Worm (Caenorhabditis elegans) whole organism, L4/young adult: ENCODE results near the gene col-135.

ENCODE experiments used
- dao-5 ChIP-seq: sonication (generic microtip); optimal IDR thresholded peaks from 2 replicates; lab custom pipeline; 2016; ENCODE audit warnings: missing genotype, missing genetic modification characterization, moderate library complexity, missing compliant biosample characterization
- him-1 ChIP-seq: sonication (generic microtip); optimal IDR thresholded peaks from 2 replicates; lab custom pipeline; 2016; ENCODE audit warnings: missing genotype, missing genetic modification reagents, missing genetic modification characterization, missing compliant biosample characterization

- TF ChIP-seq dao-5 (tag; lab: Kevin White, UChicago) (no peak), him-1 (tag; lab: Kevin White, UChicago) (no peak)
These were observed 9.2 kb upstream of the col-135 start, which contains the start of gene srg-51 for ce11 chrIV:15140832-15141231.
